Worm (Caenorhabditis elegans): ENCODE results near the gene Y116F11A.6.

DNA sequence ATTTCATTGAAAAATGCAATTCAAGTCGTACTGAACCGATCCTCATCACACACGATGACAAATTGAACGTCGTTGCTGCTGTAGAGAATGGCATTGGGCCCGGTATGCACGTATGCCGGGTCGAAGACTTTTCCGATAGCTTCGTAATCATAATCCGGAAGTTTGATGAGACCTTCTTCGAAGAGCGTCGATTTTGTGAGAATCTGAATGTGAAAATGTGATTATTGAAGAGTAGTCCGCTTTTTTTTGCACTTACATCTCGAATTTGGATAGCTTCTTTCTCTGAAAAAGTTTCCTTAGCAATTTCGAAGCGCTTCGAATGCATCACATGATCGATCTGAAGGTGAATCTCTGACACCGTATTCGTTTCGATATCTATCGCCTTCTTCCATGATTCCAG is 57.9 kb downstream of the Y116F11A.6 start, which contains the start of gene fbxa-118:
- no peak for TF ChIP-seq hlh-13 (GFP tag; optimal IDR thresholded peaks at IDR 0.05)
- no peak for TF ChIP-seq pha-4 (tag; optimal IDR thresholded peaks at IDR 0.05)
- TF ChIP-seq ceh-2 (tag; optimal IDR thresholded peaks at IDR 0.05): no peak
- no peak for TF ChIP-seq ceh-48 (tag; optimal IDR thresholded peaks at IDR 0.05)
- TF ChIP-seq ceh-30 (tag; optimal IDR thresholded peaks at IDR 0.05): no peak
- TF ChIP-seq K09A11.1 (tag; optimal IDR thresholded peaks at IDR 0.05; ENCODE audit: insufficient read depth): no peak
- TF ChIP-seq hlh-30 (tag; optimal IDR thresholded peaks at IDR 0.05; ENCODE audit: insufficient read depth): no peak
- TF ChIP-seq ref-2 (tag; optimal IDR thresholded peaks at IDR 0.05): no peak
- TF ChIP-seq nhr-232 (tag; optimal IDR thresholded peaks at IDR 0.05): no peak
- TF ChIP-seq pag-3 (tag; optimal IDR thresholded peaks at IDR 0.05; ENCODE audit: borderline replicate concordance): no peak
- TF ChIP-seq unc-55 (GFP tag; optimal IDR thresholded peaks at IDR 0.05): no peak
- no peak for TF ChIP-seq sox-2 (GFP tag; IDR thresholded peaks at IDR 0.05)

Measured in whole organism, late embryonic.